Worm (Caenorhabditis elegans) whole organism, late embryonic: ENCODE results near the gene ttr-44.
A peak's percentile ranks its signal among the peaks of the same experiment; 100 is the strongest.

Experiments used
- C08G9.2 ChIP-seq: sonication (generic microtip); optimal IDR thresholded peaks from 2 replicates; lab custom pipeline; 2016; ENCODE audit warnings: mild to moderate bottlenecking, missing genetic modification characterization, moderate library complexity, missing compliant biosample characterization
- C38D4.7 ChIP-seq: fragments of 200-800 bp; sonication (Bioruptor generic); optimal IDR thresholded peaks from 2 replicates; lab custom pipeline; 2018; ENCODE audit warnings: mild to moderate bottlenecking, missing genetic modification characterization, moderate library complexity, missing compliant biosample characterization
- F13H6.1 ChIP-seq: sonication (generic microtip); optimal IDR thresholded peaks from 2 replicates; lab custom pipeline; 2016; ENCODE audit warnings: missing genetic modification characterization, missing compliant biosample characterization
- ahr-1 ChIP-seq: sonication (generic microtip); optimal IDR thresholded peaks from 2 replicates; lab custom pipeline; 2016; ENCODE audit warnings: missing genetic modification characterization, missing compliant biosample characterization
- ama-1 ChIP-seq: fragments of 150-350 bp; optimal IDR thresholded peaks from 2 replicates; lab custom pipeline; 2014
- ceh-14 ChIP-seq: sonication (generic microtip); optimal IDR thresholded peaks from 2 replicates; lab custom pipeline; 2016; ENCODE audit warnings: missing genotype, missing genetic modification characterization, missing compliant biosample characterization
- ceh-18 ChIP-seq: sonication (generic microtip); optimal IDR thresholded peaks from 2 replicates; lab custom pipeline; 2016; ENCODE audit warnings: missing genetic modification characterization, missing compliant biosample characterization
- ceh-19 ChIP-seq: fragments of 200-800 bp; sonication (Bioruptor generic); optimal IDR thresholded peaks from 2 replicates; lab custom pipeline; 2018; ENCODE audit warnings: mild to moderate bottlenecking, missing genetic modification characterization, missing compliant biosample characterization
- ceh-22 ChIP-seq: sonication (generic microtip); optimal IDR thresholded peaks from 2 replicates; lab custom pipeline; 2017; ENCODE audit warnings: missing biosample characterization, missing genetic modification characterization
- ceh-31 ChIP-seq: sonication (generic microtip); optimal IDR thresholded peaks from 2 replicates; lab custom pipeline; 2016; ENCODE audit warnings: missing genetic modification characterization, missing compliant biosample characterization
- ceh-34 ChIP-seq: sonication (generic microtip); optimal IDR thresholded peaks from 2 replicates; lab custom pipeline; 2016; ENCODE audit warnings: mild to moderate bottlenecking, missing genetic modification characterization, missing compliant biosample characterization
- ceh-48 ChIP-seq: sonication (generic microtip); optimal IDR thresholded peaks from 2 replicates; lab custom pipeline; 2016; ENCODE audit warnings: missing genetic modification characterization, inconsistent platforms, missing compliant biosample characterization
- ceh-6 ChIP-seq: fragments of 200-800 bp; sonication (Bioruptor generic); optimal IDR thresholded peaks from 2 replicates; lab custom pipeline; 2018; ENCODE audit warnings: mild to moderate bottlenecking, missing genetic modification characterization, missing compliant biosample characterization
- dmd-4 ChIP-seq: sonication (generic microtip); optimal IDR thresholded peaks from 2 replicates; lab custom pipeline; 2016; ENCODE audit warnings: borderline replicate concordance, missing genetic modification characterization, missing compliant biosample characterization
- dve-1 ChIP-seq: sonication (generic microtip); optimal IDR thresholded peaks from 2 replicates; lab custom pipeline; 2017; ENCODE audit warnings: antibody characterized with exemption, mild to moderate bottlenecking, missing genetic modification characterization, missing compliant biosample characterization
- elt-2 ChIP-seq: sonication (generic microtip); optimal IDR thresholded peaks from 2 replicates; lab custom pipeline; 2016; ENCODE audit warnings: missing genetic modification reagents, missing genetic modification characterization, missing compliant biosample characterization
- elt-4 ChIP-seq: sonication (generic microtip); optimal IDR thresholded peaks from 2 replicates; lab custom pipeline; 2016; ENCODE audit warnings: missing genetic modification characterization, missing compliant biosample characterization
- ets-4 ChIP-seq: sonication (generic microtip); optimal IDR thresholded peaks from 2 replicates; lab custom pipeline; 2016; ENCODE audit warnings: missing genetic modification characterization, missing compliant biosample characterization
- eyg-1 ChIP-seq: sonication (generic microtip); optimal IDR thresholded peaks from 2 replicates; lab custom pipeline; 2016; ENCODE audit warnings: missing genotype, missing genetic modification characterization, missing compliant biosample characterization
- fax-1 ChIP-seq: sonication (generic microtip); optimal IDR thresholded peaks from 2 replicates; lab custom pipeline; 2016; ENCODE audit warnings: missing genotype, missing genetic modification characterization, missing compliant biosample characterization
- fkh-10 ChIP-seq: fragments of 150-350 bp; optimal IDR thresholded peaks from 2 replicates; lab custom pipeline; 2014; ENCODE audit warnings: missing biosample characterization, missing genetic modification reagents, missing genetic modification characterization
- hlh-13 ChIP-seq: fragments of 200-800 bp; sonication (Bioruptor generic); optimal IDR thresholded peaks from 2 replicates; lab custom pipeline; 2018; ENCODE audit warnings: mild to moderate bottlenecking, missing genetic modification characterization, missing compliant biosample characterization
- hlh-15 ChIP-seq: sonication (generic microtip); optimal IDR thresholded peaks from 2 replicates; lab custom pipeline; 2016; ENCODE audit warnings: missing genetic modification characterization, missing compliant biosample characterization
- hlh-6 ChIP-seq: sonication (generic microtip); optimal IDR thresholded peaks from 2 replicates; lab custom pipeline; 2016; ENCODE audit warnings: missing genotype, missing genetic modification characterization, missing compliant biosample characterization
- hlh-8 ChIP-seq: sonication (generic microtip); optimal IDR thresholded peaks from 2 replicates; lab custom pipeline; 2016; ENCODE audit warnings: missing genotype, missing genetic modification characterization, missing compliant biosample characterization
- madf-2 ChIP-seq: sonication (generic microtip); optimal IDR thresholded peaks from 2 replicates; lab custom pipeline; 2017; ENCODE audit warnings: missing genetic modification characterization, missing compliant biosample characterization
- nfya-1 ChIP-seq: sonication (generic microtip); optimal IDR thresholded peaks from 2 replicates; lab custom pipeline; 2017; ENCODE audit warnings: missing genetic modification characterization, mild to moderate bottlenecking, missing compliant biosample characterization, antibody characterized with exemption, moderate library complexity
- nhr-232 ChIP-seq: sonication (generic microtip); optimal IDR thresholded peaks from 2 replicates; lab custom pipeline; 2016; ENCODE audit warnings: missing genetic modification characterization, missing compliant biosample characterization
- odd-2 ChIP-seq: sonication (generic microtip); optimal IDR thresholded peaks from 2 replicates; lab custom pipeline; 2017; ENCODE audit warnings: antibody characterized with exemption, mild to moderate bottlenecking, missing genetic modification characterization, missing compliant biosample characterization
- pag-3 ChIP-seq: sonication (generic microtip); optimal IDR thresholded peaks from 2 replicates; lab custom pipeline; 2016; ENCODE audit warnings: missing compliant biosample characterization, missing genetic modification characterization, borderline replicate concordance
- pat-9 ChIP-seq: fragments of 200-800 bp; sonication (Bioruptor generic); optimal IDR thresholded peaks from 2 replicates; lab custom pipeline; 2018; ENCODE audit warnings: mild to moderate bottlenecking, missing genetic modification characterization, moderate library complexity, missing compliant biosample characterization
- pha-2 ChIP-seq: sonication (generic microtip); optimal IDR thresholded peaks from 2 replicates; lab custom pipeline; 2017; ENCODE audit warnings: mild to moderate bottlenecking, missing genetic modification characterization, missing compliant biosample characterization
- pha-4 ChIP-seq: fragments of 150-350 bp; optimal IDR thresholded peaks from 2 replicates; lab custom pipeline; 2018; ENCODE audit warnings: missing biosample characterization, missing genetic modification reagents, missing genetic modification characterization
- pqm-1 ChIP-seq: sonication (generic microtip); optimal IDR thresholded peaks from 2 replicates; lab custom pipeline; 2016; ENCODE audit warnings: missing genetic modification characterization, missing compliant biosample characterization
- pros-1 ChIP-seq: fragments of 150-350 bp; optimal IDR thresholded peaks from 2 replicates; lab custom pipeline; 2014; ENCODE audit warnings: missing biosample characterization, missing genetic modification reagents, missing genetic modification characterization
- rnt-1 ChIP-seq: sonication (generic microtip); optimal IDR thresholded peaks from 2 replicates; lab custom pipeline; 2016; ENCODE audit warnings: missing genetic modification characterization, missing compliant biosample characterization
- sox-2 ChIP-seq: fragments of 200-800 bp; sonication (Bioruptor generic); IDR thresholded peaks from 2 replicates; pipeline ENCODE4 v1.3.6; 2022; ENCODE audit warnings: missing genetic modification reagents, missing genetic modification characterization, missing compliant biosample characterization
- tbx-2 ChIP-seq: sonication (generic microtip); optimal IDR thresholded peaks from 2 replicates; lab custom pipeline; 2016; ENCODE audit warnings: missing genetic modification characterization, missing compliant biosample characterization
- tbx-7 ChIP-seq: sonication (generic microtip); optimal IDR thresholded peaks from 2 replicates; lab custom pipeline; 2016; ENCODE audit warnings: missing genotype, missing genetic modification characterization, missing compliant biosample characterization
- ttx-3 ChIP-seq: sonication (generic microtip); optimal IDR thresholded peaks from 2 replicates; lab custom pipeline; 2016; ENCODE audit warnings: missing genetic modification reagents, missing genetic modification characterization, missing compliant biosample characterization
- unc-55 ChIP-seq: sonication (generic microtip); optimal IDR thresholded peaks from 2 replicates; lab custom pipeline; 2017; ENCODE audit warnings: missing biosample characterization, missing genetic modification reagents, missing genetic modification characterization
- unc-86 ChIP-seq: sonication (generic microtip); optimal IDR thresholded peaks from 2 replicates; lab custom pipeline; 2016; ENCODE audit warnings: missing genetic modification characterization, missing compliant biosample characterization

The ttr-44 gene

DNA sequence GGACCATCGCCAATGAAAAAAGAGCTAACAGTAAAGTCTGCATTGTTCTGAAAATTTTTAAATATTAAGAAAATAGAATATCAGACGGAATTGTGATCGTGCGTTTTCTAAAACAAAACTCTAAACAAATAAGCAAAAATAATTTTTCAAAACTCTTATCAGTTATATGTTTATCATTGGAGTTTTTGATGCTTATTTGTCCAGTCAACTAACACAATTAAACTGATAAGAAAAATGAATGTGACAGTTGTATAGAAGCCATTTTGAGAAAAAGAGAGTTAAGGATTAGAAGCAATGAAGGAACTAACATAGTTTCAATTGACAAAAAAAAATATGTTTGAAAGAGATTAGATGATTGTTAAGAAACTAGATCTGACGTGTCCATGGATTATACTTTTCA lies at the start of gene ttr-44:
Gene ttr-44, minus strand, starts transcription at position 47 of the 400 bp plus-strand sequence.
- TF ChIP-seq sox-2 (GFP tag; lab: Robert Waterston, UW), result no peak
- TF ChIP-seq dmd-4, result no peak
- TF ChIP-seq elt-2 (tag; lab: Kevin White, UChicago), result peak; percentile 76
- no peak for TF ChIP-seq dve-1 (tag; lab: Kevin White, UChicago)

DNA sequence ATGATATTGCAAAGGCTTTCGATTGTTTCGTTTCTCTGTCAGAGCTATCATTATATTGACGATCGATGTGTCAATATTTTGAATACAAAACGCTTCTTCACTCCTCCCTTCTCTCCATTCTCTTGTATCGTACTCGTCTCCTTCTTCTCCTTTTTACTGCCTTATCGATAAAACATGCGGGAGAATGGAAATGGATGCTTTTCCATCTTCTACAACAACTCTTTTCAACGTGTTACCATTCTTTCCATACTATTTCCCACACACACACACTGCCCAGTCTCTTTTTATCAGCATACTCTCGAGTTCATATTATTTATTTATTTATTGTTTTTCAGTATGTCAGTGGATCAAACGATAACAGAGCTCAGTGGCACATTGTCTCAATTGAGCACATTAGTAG lies 48.1 kb upstream of the ttr-44 start, which contains the start of gene C50B8.6:
Gene C50B8.6, plus strand, starts transcription at position 336 of the 400 bp plus-strand sequence.
- TF ChIP-seq hlh-13 (GFP tag; lab: Kevin White, UChicago) (no peak), C38D4.7 (GFP tag; lab: Kevin White, UChicago) (no peak), C08G9.2 (tag; lab: Kevin White, UChicago) (no peak), tbx-7 (tag; lab: Kevin White, UChicago) (no peak), unc-86 (no peak), unc-55 (GFP tag; lab: Kevin White, UChicago) (no peak), ceh-48 (tag; lab: Kevin White, UChicago) (no peak), elt-4 (tag; lab: Kevin White, UChicago) (no peak), pag-3 (tag; lab: Kevin White, UChicago) (no peak), ama-1 (lab: Kevin White, UChicago) (no peak), tbx-2 (tag; lab: Kevin White, UChicago) (no peak), nhr-232 (no peak), odd-2 (tag; lab: Kevin White, UChicago) (no peak), rnt-1 (no peak), pat-9 (tag; lab: Kevin White, UChicago) (no peak), ceh-19 (GFP tag; lab: Kevin White, UChicago) (no peak), eyg-1 (tag; lab: Kevin White, UChicago) (no peak), madf-2 (tag; lab: Kevin White, UChicago) (no peak), hlh-15 (tag; lab: Kevin White, UChicago) (no peak)

DNA sequence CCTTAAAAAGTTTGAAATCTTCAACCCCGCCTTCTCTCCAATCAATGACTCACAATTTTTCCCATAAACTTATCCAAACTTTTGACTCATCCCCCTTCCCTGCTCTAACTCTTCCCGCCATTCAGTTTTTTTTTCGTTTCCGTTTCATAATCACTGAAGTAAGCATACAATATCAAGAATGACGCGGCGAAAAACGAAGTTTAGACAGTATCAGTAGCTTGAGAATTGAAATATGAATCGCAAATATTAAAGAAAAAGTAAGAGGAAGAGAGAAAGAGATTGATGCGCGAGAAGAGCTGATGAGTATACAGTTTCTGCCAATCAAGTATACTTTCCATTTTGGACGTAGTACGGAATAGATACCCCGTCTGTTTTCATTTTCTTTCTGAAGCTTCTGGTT lies 46.9 kb upstream of the ttr-44 start:
- TF ChIP-seq hlh-8 (tag; lab: Kevin White, UChicago) (no peak), elt-2 (tag; lab: Kevin White, UChicago) (no peak), ceh-6 (GFP tag; lab: Kevin White, UChicago) (no peak), F13H6.1 (tag; lab: Kevin White, UChicago) (no peak)
- TF ChIP-seq, all 69 proteins: peak for 0

DNA sequence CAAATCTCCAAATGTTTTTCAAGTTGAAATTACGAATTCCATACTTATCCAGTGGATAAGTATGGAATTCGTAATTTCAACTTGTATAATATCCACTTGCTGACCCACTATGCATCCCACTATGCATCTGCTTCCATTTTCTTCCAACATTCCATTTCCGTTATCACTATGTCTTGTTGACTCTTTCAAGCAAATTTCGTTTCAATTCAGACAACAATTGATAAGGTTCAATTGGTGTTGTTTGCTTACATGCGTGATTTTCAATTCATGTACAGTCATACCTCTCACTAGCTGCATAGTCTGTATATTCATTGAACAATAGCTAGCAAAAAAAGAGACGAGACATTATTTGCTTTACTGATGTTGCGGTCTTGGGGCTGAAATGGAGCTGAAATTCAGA lies 46.3 kb upstream of the ttr-44 start:
- TF ChIP-seq hlh-8 (tag; lab: Kevin White, UChicago) (no peak), hlh-6 (tag; lab: Kevin White, UChicago) (no peak)

DNA sequence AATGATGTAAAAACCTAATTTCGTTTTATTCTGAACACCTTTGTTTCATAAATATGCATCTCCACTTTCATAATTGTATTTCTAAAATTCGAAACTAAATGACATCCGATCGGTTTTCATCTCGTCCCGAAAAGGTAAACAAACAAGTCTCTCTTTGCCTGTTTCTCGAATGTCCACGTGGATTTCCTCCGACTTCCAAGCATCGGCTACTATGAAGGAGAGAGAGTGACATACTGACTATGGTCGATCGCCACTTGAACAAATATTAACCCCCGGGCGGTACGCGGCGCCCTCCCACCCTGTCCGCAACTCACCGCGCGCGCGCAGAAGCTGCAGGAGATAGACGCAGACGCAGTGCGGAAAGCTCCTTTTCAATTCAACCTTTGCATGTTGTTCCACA lies 45.3 kb upstream of the ttr-44 start:
- TF ChIP-seq ceh-31 (tag; lab: Kevin White, UChicago) (no peak), pha-4 (tag; lab: Kevin White, UChicago) (no peak), ceh-34 (tag; lab: Kevin White, UChicago) (peak; percentile 67), sox-2 (GFP tag; lab: Robert Waterston, UW) (no peak), madf-2 (tag; lab: Kevin White, UChicago) (no peak), fkh-10 (GFP tag; lab: Kevin White, UChicago) (no peak), C08G9.2 (tag; lab: Kevin White, UChicago) (no peak), ceh-18 (tag; lab: Kevin White, UChicago) (no peak), dve-1 (tag; lab: Kevin White, UChicago) (no peak), nhr-232 (no peak), ttx-3 (tag; lab: Kevin White, UChicago) (no peak), pha-2 (tag; lab: Kevin White, UChicago) (peak; percentile 36), pros-1 (tag; lab: Kevin White, UChicago) (no peak), fax-1 (tag; lab: Kevin White, UChicago) (no peak), C38D4.7 (GFP tag; lab: Kevin White, UChicago) (no peak), tbx-2 (tag; lab: Kevin White, UChicago) (peak; percentile 13), ets-4 (tag; lab: Kevin White, UChicago) (no peak), ceh-14 (tag; lab: Kevin White, UChicago) (no peak), nfya-1 (tag; lab: Kevin White, UChicago) (no peak), hlh-6 (tag; lab: Kevin White, UChicago) (no peak), ceh-19 (GFP tag; lab: Kevin White, UChicago) (peak; percentile 70), ceh-22 (tag; lab: Kevin White, UChicago) (no peak), ahr-1 (no peak), hlh-15 (tag; lab: Kevin White, UChicago) (no peak), elt-4 (tag; lab: Kevin White, UChicago) (no peak), pqm-1 (tag; lab: Kevin White, UChicago) (no peak)
